Fruit fly (Drosophila melanogaster) whole organism, pupa: ENCODE data around the gene CG13924.

Experiments
- CG12605 ChIP-seq: fragments of 200-800 bp; sonication (Bioruptor generic); IDR thresholded peaks from 2 replicates; pipeline ENCODE4 v1.3.6; 2022; ENCODE audit warnings: missing biosample characterization, missing genetic modification characterization
- CG14655 ChIP-seq: fragments of 200-800 bp; sonication (Bioruptor generic); optimal IDR thresholded peaks from 3 replicates; lab custom pipeline; 2017; ENCODE audit warnings: mild to moderate bottlenecking, missing biosample characterization, missing genetic modification reagents, missing genetic modification characterization
- CG15710 ChIP-seq: fragments of 200-800 bp; sonication (Bioruptor generic); optimal IDR thresholded peaks from 2 replicates; lab custom pipeline; 2018; ENCODE audit warnings: missing biosample characterization, mild to moderate bottlenecking, missing genetic modification characterization, moderate library complexity
- CG17806 ChIP-seq: fragments of 200-800 bp; sonication (Bioruptor generic); optimal IDR thresholded peaks from 2 replicates; lab custom pipeline; 2018; ENCODE audit warnings: missing biosample characterization, mild to moderate bottlenecking, missing genetic modification characterization, moderate library complexity
- CG4496 ChIP-seq: fragments of 200-800 bp; sonication (Bioruptor generic); IDR thresholded peaks from 3 replicates; pipeline ENCODE4 v1.3.6; 2022; ENCODE audit warnings: missing biosample characterization, missing genetic modification characterization
- CG8159 ChIP-seq: fragments of 200-800 bp; sonication (Bioruptor generic); optimal IDR thresholded peaks from 3 replicates; lab custom pipeline; 2018; ENCODE audit warnings: missing biosample characterization, mild to moderate bottlenecking, missing genetic modification characterization, moderate library complexity
- CG9948 ChIP-seq: fragments of 200-800 bp; sonication (Bioruptor generic); optimal IDR thresholded peaks from 2 replicates; lab custom pipeline; 2018; ENCODE audit warnings: missing biosample characterization, mild to moderate bottlenecking, missing genetic modification characterization, moderate library complexity
- Pif1A ChIP-seq: fragments of 200-800 bp; sonication (Bioruptor generic); optimal IDR thresholded peaks from 3 replicates; lab custom pipeline; 2016; ENCODE audit warnings: missing biosample characterization, missing genetic modification characterization
- Pif1B ChIP-seq: fragments of 200-800 bp; sonication (Bioruptor generic); optimal IDR thresholded peaks from 3 replicates; lab custom pipeline; 2016; ENCODE audit warnings: missing biosample characterization, missing genetic modification characterization
- gl ChIP-seq: fragments of 200-800 bp; sonication (Bioruptor generic); optimal IDR thresholded peaks from 2 replicates; lab custom pipeline; 2018; ENCODE audit warnings: missing biosample characterization, mild to moderate bottlenecking, missing genetic modification characterization

DNA sequence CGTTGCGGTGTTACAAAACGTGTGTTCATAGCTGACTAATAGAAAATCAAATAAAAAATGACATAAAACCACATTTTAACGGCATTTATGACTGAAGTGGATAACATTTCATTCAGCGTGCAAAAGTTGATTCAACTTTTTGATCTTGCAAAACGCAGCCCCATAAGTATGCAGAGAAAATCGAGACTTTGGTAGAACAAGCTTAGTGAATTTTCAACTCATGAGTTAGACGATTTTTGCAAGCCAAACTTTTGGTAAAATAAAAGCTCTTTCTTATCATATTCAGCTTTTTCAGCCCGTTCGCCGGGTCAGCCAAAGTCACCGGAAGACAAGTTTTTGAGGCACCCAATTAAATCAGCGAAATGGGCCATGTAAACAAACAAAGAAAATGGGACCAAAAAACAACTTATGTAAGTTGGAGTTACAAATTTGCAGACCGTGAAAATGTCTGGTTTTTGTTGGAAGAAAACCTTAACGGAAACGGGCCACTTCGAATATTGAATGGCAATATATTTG is 38.0 kb upstream of the CG13924 start, which contains the start of gene Cpr62Ba:
- no peak for TF ChIP-seq CG12605 (GFP tag; lab: Robert Waterston, UW)
- TF ChIP-seq CG4496 (GFP tag; lab: Robert Waterston, UW): no peak
- TF ChIP-seq gl: no peak
- no peak for TF ChIP-seq Pif1B (GFP tag; lab: Kevin White, UChicago)
- TF ChIP-seq CG15710: no peak
- TF ChIP-seq CG14655 (GFP tag; lab: Kevin White, UChicago): no peak
- TF ChIP-seq CG9948 (tag; lab: Kevin White, UChicago): no peak
- no peak for TF ChIP-seq CG17806 (tag; lab: Kevin White, UChicago)
- TF ChIP-seq Pif1A (GFP tag; lab: Kevin White, UChicago): no peak
- TF ChIP-seq CG8159 (tag; lab: Kevin White, UChicago): no peak
